Worm (Caenorhabditis elegans) whole organism, early embryonic: ENCODE data around the gene nspc-14.

Experiments used
- F13C5.2 ChIP-seq: sonication (generic microtip); optimal IDR thresholded peaks from 2 replicates; lab custom pipeline; 2017; ENCODE audit warnings: mild to moderate bottlenecking, missing genetic modification characterization, inconsistent platforms, missing compliant biosample characterization
- ama-1 ChIP-seq: fragments of 150-350 bp; optimal IDR thresholded peaks from 2 replicates; lab custom pipeline; 2014
- flt-1 ChIP-seq: fragments of 200-800 bp; sonication (Bioruptor generic); IDR thresholded peaks from 2 replicates; pipeline ENCODE4 v1.3.6; 2022; ENCODE audit warnings: missing genetic modification characterization, missing compliant biosample characterization
- pes-1 ChIP-seq: fragments of 200-800 bp; sonication (Bioruptor generic); IDR thresholded peaks from 2 replicates; pipeline ENCODE4 v1.3.6; 2022; ENCODE audit warnings: missing genetic modification reagents, missing genetic modification characterization, missing compliant biosample characterization
- scrt-1 ChIP-seq: fragments of 200-800 bp; sonication (Bioruptor generic); IDR thresholded peaks from 2 replicates; pipeline ENCODE4 v1.3.6; 2022; ENCODE audit warnings: missing genetic modification characterization, missing compliant biosample characterization
- tra-4 ChIP-seq: sonication (generic microtip); optimal IDR thresholded peaks from 2 replicates; lab custom pipeline; 2017; ENCODE audit warnings: missing genetic modification characterization, missing compliant biosample characterization

ce11 chrX:12326424-12326823 lies 32.4 kb downstream of the nspc-14 start, which contains the start of gene srd-41:
- TF ChIP-seq ama-1 (lab: Kevin White, UChicago) (no peak), flt-1 (GFP tag; lab: Robert Waterston, UW) (no peak), pes-1 (GFP tag; lab: Robert Waterston, UW) (no peak), F13C5.2 (no peak), scrt-1 (GFP tag; lab: Robert Waterston, UW) (no peak), tra-4 (tag; lab: Kevin White, UChicago) (no peak)
